Worm (Caenorhabditis elegans): ENCODE results near the gene ets-7.

DNA sequence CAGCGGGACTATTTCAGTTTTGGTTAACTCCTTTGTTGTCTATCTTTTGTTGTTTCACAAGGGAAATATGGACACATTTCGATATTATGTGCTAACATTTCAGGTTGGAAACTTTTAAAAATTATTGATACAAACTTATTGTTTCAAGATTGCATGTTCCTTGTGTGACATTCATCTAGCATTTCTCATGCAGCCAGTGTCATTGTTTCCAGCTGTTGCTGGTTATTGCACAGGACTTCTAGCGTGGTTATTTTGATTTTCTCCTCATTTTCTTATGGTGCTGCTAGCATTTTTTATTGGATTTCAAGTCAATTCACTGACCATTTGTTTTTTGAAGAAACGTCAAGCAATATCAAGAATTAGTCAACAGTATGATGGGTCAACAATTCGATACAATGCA lies 2.7 kb downstream of the ets-7 start:
- TF ChIP-seq jun-1 (tag; optimal IDR thresholded peaks at IDR 0.05) (no peak), skn-1 (tag; optimal IDR thresholded peaks at IDR 0.05) (no peak), lir-3 (tag; optimal IDR thresholded peaks at IDR 0.05) (no peak), attf-4 (tag; optimal IDR thresholded peaks at IDR 0.05) (no peak), dve-1 (tag; optimal IDR thresholded peaks at IDR 0.05; ENCODE audit: insufficient read depth) (no peak), nhr-28 (tag; optimal IDR thresholded peaks at IDR 0.05) (no peak), lin-13 (GFP tag; optimal IDR thresholded peaks at IDR 0.05) (no peak), ceh-82 (tag; optimal IDR thresholded peaks at IDR 0.05) (no peak), zag-1 (tag; optimal IDR thresholded peaks at IDR 0.05) (no peak), nhr-11 (tag; optimal IDR thresholded peaks at IDR 0.05) (no peak), ama-1 (optimal IDR thresholded peaks at IDR 0.05) (no peak), mes-2 (tag; optimal IDR thresholded peaks at IDR 0.05; ENCODE audit: poor library complexity, severe bottlenecking) (no peak), nhr-25 (tag; optimal IDR thresholded peaks at IDR 0.05; ENCODE audit: borderline replicate concordance, insufficient read depth) (no peak), mdl-1 (tag; optimal IDR thresholded peaks at IDR 0.05) (no peak)
